Fruit fly (Drosophila melanogaster): ENCODE data around the gene Det.

Det gene

DNA sequence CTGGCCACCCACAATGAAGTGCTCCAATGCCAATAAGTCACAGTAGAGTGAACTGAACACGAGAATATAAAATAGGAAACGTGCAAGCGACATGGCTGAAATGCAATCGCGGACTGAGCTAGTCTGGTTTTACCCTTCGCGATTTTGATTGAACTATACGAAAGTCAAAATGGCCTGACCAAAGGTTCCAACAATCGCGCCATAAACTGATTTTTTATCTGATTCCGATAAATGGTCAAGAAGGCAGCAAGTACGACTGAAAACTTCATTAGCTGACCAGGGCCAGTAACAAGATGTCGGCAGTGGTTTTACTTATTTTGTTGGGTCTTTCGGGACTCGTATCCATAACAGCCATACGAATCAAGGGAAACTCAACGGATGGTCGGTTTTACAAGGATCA is 22.6 kb upstream of the Det start, which contains the start of the genes CG17477 and CG31269:
TSS of gene CG17477 (minus strand) at position 101 of the 400 bp plus-strand sequence.
TSS of gene CG31269 (plus strand) at position 289 of the 400 bp plus-strand sequence.
- TF ChIP-seq CG8301 (tag; optimal IDR thresholded peaks at IDR 0.05) = no peak
- no peak for TF ChIP-seq CG34367 (tag; optimal IDR thresholded peaks at IDR 0.05)
- TF ChIP-seq CG15710 (tag; optimal IDR thresholded peaks at IDR 0.05) = no peak
- TF ChIP-seq Pif1B (GFP tag; optimal IDR thresholded peaks at IDR 0.05) = no peak
- TF ChIP-seq CG32121 (GFP tag; IDR thresholded peaks at IDR 0.05) = no peak
- no peak for TF ChIP-seq fd96Ca (GFP tag; IDR thresholded peaks at IDR 0.05)
- no peak for TF ChIP-seq gl (tag; optimal IDR thresholded peaks at IDR 0.05)
- TF ChIP-seq CG13204 (GFP tag; optimal IDR thresholded peaks at IDR 0.05) = no peak
- TF ChIP-seq CG9948 (tag; optimal IDR thresholded peaks at IDR 0.05) = no peak
- TF ChIP-seq Pif1A (GFP tag; optimal IDR thresholded peaks at IDR 0.05) = no peak
- no peak for TF ChIP-seq rn (GFP tag; IDR thresholded peaks at IDR 0.05)
- no peak for TF ChIP-seq Snoo (tag; optimal IDR thresholded peaks at IDR 0.05)
- TF ChIP-seq CG10348 (GFP tag; IDR thresholded peaks at IDR 0.05) = no peak

- TF ChIP-seq CG9948 (tag; optimal IDR thresholded peaks at IDR 0.05) (no peak), CG10348 (GFP tag; IDR thresholded peaks at IDR 0.05) (no peak), CG8159 (tag; optimal IDR thresholded peaks at IDR 0.05) (no peak), EcR (GFP tag; optimal IDR thresholded peaks at IDR 0.05) (no peak), Snoo (tag; optimal IDR thresholded peaks at IDR 0.05) (no peak), CG17806 (tag; optimal IDR thresholded peaks at IDR 0.05) (no peak), gl (tag; optimal IDR thresholded peaks at IDR 0.05) (no peak), D1 (tag; optimal IDR thresholded peaks at IDR 0.05) (no peak), CG14655 (GFP tag; optimal IDR thresholded peaks at IDR 0.05) (no peak), CG12605 (GFP tag; IDR thresholded peaks at IDR 0.05) (no peak), rn (GFP tag; IDR thresholded peaks at IDR 0.05) (no peak), CG34367 (tag; optimal IDR thresholded peaks at IDR 0.05) (no peak), Pif1B (GFP tag; optimal IDR thresholded peaks at IDR 0.05) (no peak), CG32121 (GFP tag; IDR thresholded peaks at IDR 0.05) (no peak), CG15710 (tag; optimal IDR thresholded peaks at IDR 0.05) (no peak), Pif1A (GFP tag; optimal IDR thresholded peaks at IDR 0.05) (no peak), CG4496 (GFP tag; IDR thresholded peaks at IDR 0.05) (no peak), CG8301 (tag; optimal IDR thresholded peaks at IDR 0.05) (no peak), CG13204 (GFP tag; optimal IDR thresholded peaks at IDR 0.05) (no peak), Ets98B (GFP tag; IDR thresholded peaks at IDR 0.05) (no peak)
Observed at dm6 chr3R:17127912-17128311, 21.6 kb upstream of the Det start, which contains the start of gene CG31265. Gene CG31265, plus strand, starts transcription at chr3R:17128212.

DNA sequence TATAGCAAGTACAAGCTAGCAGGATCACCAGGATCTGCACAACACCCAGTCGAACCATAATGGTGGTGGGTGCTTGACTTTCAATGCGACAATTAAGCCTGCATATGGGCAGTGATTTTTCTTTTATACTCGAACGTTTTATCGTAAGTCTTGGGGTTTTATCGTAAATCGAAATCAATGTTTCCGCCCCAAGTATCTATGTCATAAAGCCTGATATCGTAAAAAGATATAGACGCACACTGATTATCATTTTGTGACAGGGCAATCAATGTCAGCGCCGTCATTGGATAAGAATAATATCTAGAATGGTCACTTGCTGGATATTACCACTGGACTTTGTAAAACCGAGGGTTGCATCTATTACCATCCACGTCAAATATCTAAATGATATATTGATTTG is 19.1 kb upstream of the Det start, which contains the start of gene CG17475:
TSS of gene CG17475 (minus strand) at position 101 of the 400 bp plus-strand sequence.
- no peak for TF ChIP-seq CG15710 (tag; optimal IDR thresholded peaks at IDR 0.05)
- no peak for TF ChIP-seq CG13204 (GFP tag; optimal IDR thresholded peaks at IDR 0.05)
- no peak for TF ChIP-seq D1 (tag; optimal IDR thresholded peaks at IDR 0.05)
- TF ChIP-seq Ets98B (GFP tag; IDR thresholded peaks at IDR 0.05) = no peak
- TF ChIP-seq CG17806 (tag; optimal IDR thresholded peaks at IDR 0.05) = no peak
- no peak for TF ChIP-seq EcR (GFP tag; optimal IDR thresholded peaks at IDR 0.05)
- TF ChIP-seq fd96Ca (GFP tag; IDR thresholded peaks at IDR 0.05) = no peak
- TF ChIP-seq CG8301 (tag; optimal IDR thresholded peaks at IDR 0.05) = no peak
- no peak for TF ChIP-seq CG4496 (GFP tag; IDR thresholded peaks at IDR 0.05)
- TF ChIP-seq rn (GFP tag; IDR thresholded peaks at IDR 0.05) = no peak
- no peak for TF ChIP-seq CG9948 (tag; optimal IDR thresholded peaks at IDR 0.05)
- no peak for TF ChIP-seq CG32121 (GFP tag; IDR thresholded peaks at IDR 0.05)
- no peak for TF ChIP-seq CG12605 (GFP tag; IDR thresholded peaks at IDR 0.05)
- no peak for TF ChIP-seq gl (tag; optimal IDR thresholded peaks at IDR 0.05)
- no peak for TF ChIP-seq CG34367 (tag; optimal IDR thresholded peaks at IDR 0.05)
- TF ChIP-seq Pif1A (GFP tag; optimal IDR thresholded peaks at IDR 0.05) = no peak
- TF ChIP-seq CG10348 (GFP tag; IDR thresholded peaks at IDR 0.05) = no peak

DNA sequence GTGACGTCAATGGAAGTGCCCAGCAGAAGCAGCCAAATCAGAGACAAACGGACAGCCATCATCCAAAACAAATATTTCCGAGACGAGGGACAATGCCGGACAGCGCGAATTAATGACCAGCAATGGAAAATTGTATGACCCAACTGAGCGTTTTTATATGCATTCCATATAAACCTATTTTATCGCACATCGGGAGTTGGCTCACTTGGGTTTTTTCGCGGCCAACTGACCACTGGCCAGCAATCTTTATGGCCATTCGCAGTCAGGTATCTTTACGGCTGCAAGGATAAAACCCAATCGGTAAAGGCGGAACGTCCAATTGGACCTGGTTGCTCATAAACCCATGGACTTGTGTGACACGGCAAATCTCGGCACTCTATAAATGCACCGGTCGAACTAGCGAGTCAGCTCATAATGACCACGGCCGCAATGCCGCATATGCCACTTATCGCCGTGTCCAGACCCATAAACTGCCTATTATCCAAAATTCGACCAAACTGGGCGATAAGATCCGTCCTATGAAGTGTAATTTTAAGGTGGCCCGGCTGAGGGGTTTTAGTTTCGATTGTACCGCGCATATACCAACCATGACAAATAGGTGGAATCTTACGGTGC is 17.3 kb upstream of the Det start, which contains the start of the genes CG4053 and CG31266:
TSS of gene CG4053 (minus strand) at position 101 of the 615 bp plus-strand sequence.
TSS of gene CG31266 (plus strand) at position 565 of the 615 bp plus-strand sequence.
- TF ChIP-seq rn (GFP tag; IDR thresholded peaks at IDR 0.05) = no peak
- TF ChIP-seq Snoo (tag; optimal IDR thresholded peaks at IDR 0.05) = no peak
- TF ChIP-seq CG8159 (tag; optimal IDR thresholded peaks at IDR 0.05) = no peak
- TF ChIP-seq Pif1A (GFP tag; optimal IDR thresholded peaks at IDR 0.05) = no peak
- no peak for TF ChIP-seq CG4496 (GFP tag; IDR thresholded peaks at IDR 0.05)
- no peak for TF ChIP-seq CG12605 (GFP tag; IDR thresholded peaks at IDR 0.05)
- no peak for TF ChIP-seq EcR (GFP tag; optimal IDR thresholded peaks at IDR 0.05)

DNA sequence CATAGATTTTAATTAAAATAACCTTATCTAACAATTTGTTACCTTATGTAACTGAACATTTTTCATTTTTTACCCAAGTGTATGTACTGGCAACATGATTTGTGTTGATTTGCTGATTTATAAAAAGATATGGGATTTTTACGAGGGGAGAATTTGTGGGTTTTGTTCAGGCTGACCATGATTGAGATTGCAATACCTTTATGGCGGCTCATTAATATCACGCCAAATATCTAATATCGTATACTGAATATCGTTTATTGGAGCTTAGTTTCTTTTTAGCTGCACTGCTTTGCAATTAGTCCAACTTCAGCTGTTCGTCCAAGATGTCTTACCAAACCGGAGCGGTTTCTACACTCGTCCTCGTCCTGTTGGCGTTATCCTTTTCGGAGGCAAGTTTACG is 15.6 kb upstream of the Det start, which contains the start of gene CG31267:
TSS of gene CG31267 (plus strand) at position 301 of the 400 bp plus-strand sequence.
- TF ChIP-seq CG34367 (tag; optimal IDR thresholded peaks at IDR 0.05) (no peak), EcR (GFP tag; optimal IDR thresholded peaks at IDR 0.05) (no peak), CG13204 (GFP tag; optimal IDR thresholded peaks at IDR 0.05) (no peak), Ets98B (GFP tag; IDR thresholded peaks at IDR 0.05) (no peak), CG12605 (GFP tag; IDR thresholded peaks at IDR 0.05) (no peak), CG10348 (GFP tag; IDR thresholded peaks at IDR 0.05) (no peak), CG32121 (GFP tag; IDR thresholded peaks at IDR 0.05) (no peak), CG15710 (tag; optimal IDR thresholded peaks at IDR 0.05) (no peak), gl (tag; optimal IDR thresholded peaks at IDR 0.05) (no peak), CG9948 (tag; optimal IDR thresholded peaks at IDR 0.05) (no peak), rn (GFP tag; IDR thresholded peaks at IDR 0.05) (no peak), Pif1B (GFP tag; optimal IDR thresholded peaks at IDR 0.05) (no peak), CG4496 (GFP tag; IDR thresholded peaks at IDR 0.05) (no peak), Snoo (tag; optimal IDR thresholded peaks at IDR 0.05) (no peak), CG14655 (GFP tag; optimal IDR thresholded peaks at IDR 0.05) (no peak), CG8159 (tag; optimal IDR thresholded peaks at IDR 0.05) (no peak), CG8301 (tag; optimal IDR thresholded peaks at IDR 0.05) (no peak), CG17806 (tag; optimal IDR thresholded peaks at IDR 0.05) (no peak)

Measured in whole organism, pupa.